Fruit fly (Drosophila melanogaster) whole organism, embryonic: Measurements from ENCODE around the gene Rai1.

Source experiments
- ATbp ChIP-seq: fragments of 200-800 bp; sonication (Bioruptor generic); optimal IDR thresholded peaks from 2 replicates; lab custom pipeline; 2017; ENCODE audit warnings: missing biosample characterization, mild to moderate bottlenecking, missing genetic modification characterization, missing genetic modification reagents
- Antp ChIP-seq: fragments of 200-800 bp; sonication (Bioruptor generic); optimal IDR thresholded peaks from 3 replicates; lab custom pipeline; 2016; ENCODE audit warnings: missing biosample characterization, missing genetic modification characterization
- Atf-2 ChIP-seq: fragments of 200-800 bp; sonication (Bioruptor generic); optimal IDR thresholded peaks from 2 replicates; lab custom pipeline; 2016; ENCODE audit warnings: missing biosample characterization, missing genetic modification characterization
- Atf6 ChIP-seq: fragments of 200-800 bp; sonication (Bioruptor generic); IDR thresholded peaks from 2 replicates; pipeline ENCODE4 v1.3.6; 2022; ENCODE audit warnings: missing biosample characterization, missing genetic modification characterization
- CG10462 ChIP-seq: fragments of 200-800 bp; sonication (Bioruptor generic); optimal IDR thresholded peaks from 2 replicates; lab custom pipeline; 2016; ENCODE audit warnings: missing biosample characterization, missing genetic modification characterization
- CG10543 ChIP-seq: fragments of 200-800 bp; sonication (Bioruptor generic); optimal IDR thresholded peaks from 3 replicates; lab custom pipeline; 2017; ENCODE audit warnings: missing biosample characterization, mild to moderate bottlenecking, missing genetic modification characterization, moderate library complexity
- CG13894 ChIP-seq: fragments of 200-800 bp; sonication (Bioruptor generic); optimal IDR thresholded peaks from 3 replicates; lab custom pipeline; 2018; ENCODE audit warnings: missing biosample characterization, mild to moderate bottlenecking, missing genetic modification characterization, moderate library complexity
- CG15514 ChIP-seq: fragments of 200-800 bp; sonication (Bioruptor generic); optimal IDR thresholded peaks from 3 replicates; lab custom pipeline; 2017; ENCODE audit warnings: missing biosample characterization, missing genetic modification characterization, mild to moderate bottlenecking, moderate library complexity, missing genetic modification reagents
- CG1602 ChIP-seq: fragments of 200-800 bp; sonication (Bioruptor generic); optimal IDR thresholded peaks from 3 replicates; lab custom pipeline; 2016; ENCODE audit warnings: missing biosample characterization, missing genetic modification characterization
- CG1603 ChIP-seq: fragments of 200-800 bp; sonication (Bioruptor generic); optimal IDR thresholded peaks from 2 replicates; lab custom pipeline; 2019; ENCODE audit warnings: missing biosample characterization, mild to moderate bottlenecking, missing genetic modification characterization, moderate library complexity
- CG17328 ChIP-seq: fragments of 200-800 bp; sonication (Bioruptor generic); IDR thresholded peaks from 2 replicates; pipeline ENCODE4 v1.3.6; 2022; ENCODE audit warnings: missing biosample characterization, missing genetic modification characterization
- CG18599 ChIP-seq: fragments of 200-800 bp; sonication (Bioruptor generic); optimal IDR thresholded peaks from 3 replicates; lab custom pipeline; 2017; ENCODE audit warnings: missing biosample characterization, missing genetic modification characterization, mild to moderate bottlenecking, moderate library complexity, missing genetic modification reagents
- CG2116 ChIP-seq: fragments of 200-800 bp; sonication (Bioruptor generic); optimal IDR thresholded peaks from 3 replicates; lab custom pipeline; 2018; ENCODE audit warnings: missing biosample characterization, mild to moderate bottlenecking, missing genetic modification characterization
- CG2678 ChIP-seq: fragments of 200-800 bp; sonication (Bioruptor generic); optimal IDR thresholded peaks from 3 replicates; lab custom pipeline; 2019; ENCODE audit warnings: missing biosample characterization, mild to moderate bottlenecking, missing genetic modification characterization, moderate library complexity
- CG2875 ChIP-seq: fragments of 200-800 bp; sonication (Bioruptor generic); optimal IDR thresholded peaks from 2 replicates; lab custom pipeline; 2017; ENCODE audit warnings: missing biosample characterization, mild to moderate bottlenecking, missing genetic modification characterization, missing genetic modification reagents
- CG34224 ChIP-seq: fragments of 200-800 bp; sonication (Bioruptor generic); IDR thresholded peaks from 3 replicates; pipeline ENCODE4 v1.3.6; 2022; ENCODE audit warnings: missing biosample characterization, missing genetic modification characterization; ENCODE audit not compliant: partially characterized antibody
- CG34422 ChIP-seq: fragments of 200-800 bp; sonication (Bioruptor generic); IDR thresholded peaks from 3 replicates; pipeline ENCODE4 v1.3.6; 2022; ENCODE audit warnings: missing biosample characterization, missing genetic modification characterization
- CG7839 ChIP-seq: fragments of 200-800 bp; sonication (Bioruptor generic); optimal IDR thresholded peaks from 3 replicates; lab custom pipeline; 2018; ENCODE audit warnings: missing biosample characterization, mild to moderate bottlenecking, missing genetic modification characterization, moderate library complexity
- CG8388 ChIP-seq: fragments of 200-800 bp; sonication (Bioruptor generic); optimal IDR thresholded peaks from 2 replicates; lab custom pipeline; 2019; ENCODE audit warnings: missing biosample characterization, mild to moderate bottlenecking, missing genetic modification characterization, moderate library complexity
- CG9215 ChIP-seq: fragments of 200-800 bp; sonication (Bioruptor generic); IDR thresholded peaks from 2 replicates; pipeline ENCODE4 v1.3.6; 2022; ENCODE audit warnings: missing biosample characterization, missing genetic modification characterization
- CG9876 ChIP-seq: fragments of 200-800 bp; sonication (Bioruptor generic); optimal IDR thresholded peaks from 2 replicates; lab custom pipeline; 2016; ENCODE audit warnings: missing biosample characterization, missing genetic modification characterization
- Dad ChIP-seq: fragments of 200-800 bp; sonication (Bioruptor generic); optimal IDR thresholded peaks from 3 replicates; lab custom pipeline; 2016; ENCODE audit warnings: missing biosample characterization, missing genetic modification characterization
- Dbx ChIP-seq: fragments of 200-800 bp; sonication (Bioruptor generic); IDR thresholded peaks from 3 replicates; pipeline ENCODE4 v1.3.6; 2022; ENCODE audit warnings: missing biosample characterization, missing genetic modification characterization
- Deaf1 ChIP-seq: fragments of 200-800 bp; optimal IDR thresholded peaks from 3 replicates; lab custom pipeline; 2019; ENCODE audit warnings: missing biosample characterization, mild to moderate bottlenecking, missing genetic modification characterization, moderate library complexity
- Drgx ChIP-seq: fragments of 200-800 bp; sonication (Bioruptor generic); IDR thresholded peaks from 2 replicates; pipeline ENCODE4 v1.3.6; 2022; ENCODE audit warnings: missing biosample characterization, missing genetic modification characterization
- Ets65A ChIP-seq: fragments of 200-800 bp; sonication (Bioruptor generic); peaks from one replicate; lab custom pipeline; 2016; ENCODE audit warnings: missing biosample characterization, missing genetic modification characterization
- HmgD ChIP-seq: fragments of 200-800 bp; sonication (Bioruptor generic); optimal IDR thresholded peaks from 3 replicates; lab custom pipeline; 2016; ENCODE audit warnings: missing biosample characterization, missing genetic modification characterization
- Hmr ChIP-seq: fragments of 200-800 bp; sonication (Bioruptor generic); optimal IDR thresholded peaks from 3 replicates; lab custom pipeline; 2017; ENCODE audit warnings: mild to moderate bottlenecking, missing biosample characterization, missing genetic modification reagents, missing genetic modification characterization
- Hr51 ChIP-seq, 2 experiments: fragments of 200-800 bp; sonication (Bioruptor generic); optimal IDR thresholded peaks; 2 replicates in 1 of 2; 3 replicates in 1 of 2; lab custom pipeline; 2016 to 2018; ENCODE audit warnings: missing biosample characterization in 2 of 2, missing genetic modification characterization in 2 of 2, mild to moderate bottlenecking in 1 of 2, moderate library complexity in 1 of 2
- Hsf ChIP-seq: fragments of 200-800 bp; sonication (Bioruptor generic); optimal IDR thresholded peaks from 3 replicates; lab custom pipeline; 2016; ENCODE audit warnings: missing biosample characterization, missing genetic modification characterization
- Myb ChIP-seq: fragments of 200-800 bp; sonication (Bioruptor generic); optimal IDR thresholded peaks from 2 replicates; lab custom pipeline; 2016; ENCODE audit warnings: missing biosample characterization, missing genetic modification characterization
- NFAT ChIP-seq: fragments of 200-800 bp; sonication (Bioruptor generic); IDR thresholded peaks from 2 replicates; pipeline ENCODE4 v1.3.6; 2022; ENCODE audit warnings: missing biosample characterization, missing genetic modification characterization
- NK7.1 ChIP-seq: fragments of 200-800 bp; sonication (Bioruptor generic); optimal IDR thresholded peaks from 3 replicates; lab custom pipeline; 2016; ENCODE audit warnings: missing biosample characterization, missing genetic modification characterization
- Oli ChIP-seq: fragments of 200-800 bp; sonication (Bioruptor generic); optimal IDR thresholded peaks from 2 replicates; lab custom pipeline; 2018; ENCODE audit warnings: missing biosample characterization, mild to moderate bottlenecking, missing genetic modification characterization, moderate library complexity
- Rx ChIP-seq: fragments of 200-800 bp; sonication (Bioruptor generic); IDR thresholded peaks from 2 replicates; pipeline ENCODE4 v1.3.6; 2022; ENCODE audit warnings: missing biosample characterization, missing genetic modification characterization
- Side ChIP-seq: fragments of 200-800 bp; sonication (Bioruptor generic); optimal IDR thresholded peaks from 2 replicates; lab custom pipeline; 2016; ENCODE audit warnings: missing biosample characterization, missing genetic modification characterization
- al ChIP-seq: fragments of 200-800 bp; sonication (Bioruptor generic); IDR thresholded peaks from 2 replicates; pipeline ENCODE4 v1.3.6; 2022; ENCODE audit warnings: missing biosample characterization, missing genetic modification characterization
- eyg ChIP-seq: fragments of 200-800 bp; sonication (Bioruptor generic); optimal IDR thresholded peaks from 3 replicates; lab custom pipeline; 2016; ENCODE audit warnings: missing biosample characterization, missing genetic modification characterization
- gem ChIP-seq: fragments of 200-800 bp; sonication (Bioruptor generic); optimal IDR thresholded peaks from 2 replicates; lab custom pipeline; 2019; ENCODE audit warnings: missing biosample characterization, mild to moderate bottlenecking, missing genetic modification characterization, moderate library complexity
- gro ChIP-seq: fragments of 200-800 bp; sonication (Bioruptor generic); optimal IDR thresholded peaks from 2 replicates; lab custom pipeline; 2016; ENCODE audit warnings: missing biosample characterization, missing genetic modification characterization
- her ChIP-seq: fragments of 200-800 bp; sonication (Bioruptor generic); optimal IDR thresholded peaks from 2 replicates; lab custom pipeline; 2016; ENCODE audit warnings: missing biosample characterization, missing genetic modification characterization
- kni ChIP-seq: fragments of 200-800 bp; sonication (Bioruptor generic); optimal IDR thresholded peaks from 3 replicates; lab custom pipeline; 2017; ENCODE audit warnings: mild to moderate bottlenecking, missing biosample characterization, missing genetic modification reagents, missing genetic modification characterization
- lilli ChIP-seq: fragments of 200-800 bp; sonication (Bioruptor generic); optimal IDR thresholded peaks from 3 replicates; lab custom pipeline; 2016; ENCODE audit warnings: missing biosample characterization, missing genetic modification characterization
- otp ChIP-seq: fragments of 200-800 bp; sonication (Bioruptor generic); IDR thresholded peaks from 3 replicates; pipeline ENCODE4, ENCODE4 v1.3.6; 2022; ENCODE audit warnings: missing biosample characterization, missing genetic modification characterization
- peb ChIP-seq: fragments of 200-800 bp; sonication (Bioruptor generic); IDR thresholded peaks from 2 replicates; pipeline ENCODE4 v1.3.6; 2022; ENCODE audit warnings: missing biosample characterization, missing genetic modification characterization
- prd ChIP-seq, 3 experiments: fragments of >200 bp in 2 of 3; fragments of 200-800 bp in 1 of 3; sonication (Bioruptor generic) in 1 of 3; optimal IDR thresholded peaks in 2 of 3; IDR thresholded peaks in 1 of 3; 2 replicates in 2 of 3; 3 replicates in 1 of 3; pipeline versions ENCODE4 v1.3.6 to Lab custom; 2017 to 2022; ENCODE audit warnings: missing biosample characterization in 1 of 3, missing genetic modification characterization in 1 of 3
- scrt ChIP-seq: fragments of 200-800 bp; sonication (Bioruptor generic); optimal IDR thresholded peaks from 2 replicates; lab custom pipeline; 2018; ENCODE audit warnings: missing biosample characterization, mild to moderate bottlenecking, missing genetic modification characterization, moderate library complexity
- sima ChIP-seq: fragments of 200-800 bp; sonication (Bioruptor generic); optimal IDR thresholded peaks from 2 replicates; lab custom pipeline; 2016; ENCODE audit warnings: missing biosample characterization, missing genetic modification characterization
- tll ChIP-seq, 2 experiments: fragments of 200-800 bp in 1 of 2; fragments of >200 bp in 1 of 2; sonication (Bioruptor generic) in 1 of 2; optimal IDR thresholded peaks; 2 replicates each; lab custom pipeline; 2017 to 2019; ENCODE audit warnings: missing biosample characterization in 2 of 2, missing genetic modification characterization in 2 of 2, mild to moderate bottlenecking in 1 of 2, moderate library complexity in 1 of 2

Gene Rai1

DNA sequence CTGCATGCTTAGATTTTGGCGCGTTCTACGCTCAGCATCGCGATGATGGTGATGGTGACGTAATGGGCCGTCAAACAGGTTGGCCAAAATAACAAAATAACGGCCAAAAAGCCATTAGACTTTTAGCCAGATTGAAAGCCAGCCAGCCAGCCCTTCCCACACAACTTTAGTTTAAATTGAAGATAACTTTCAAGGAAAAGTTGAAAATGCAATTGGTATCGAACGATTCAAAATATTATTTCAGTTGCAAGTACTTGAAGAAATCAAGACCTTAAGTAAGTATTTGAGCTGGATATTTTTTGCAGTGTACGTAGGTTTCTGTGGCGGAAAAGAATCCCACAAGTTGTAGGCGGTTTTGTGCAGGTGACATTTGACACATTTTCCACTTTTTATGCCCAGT, 22.1 kb downstream of the Rai1 start (continued):
- TF ChIP-seq al (GFP tag; lab: Robert Waterston, UW) (peak; percentile 30; the same call in 1 of the 2 replicates), scrt (peak; percentile 16), Rx (GFP tag; lab: Robert Waterston, UW) (peak; percentile 32; the same call in 1 of the 2 replicates), tll (GFP tag; optimal IDR thresholded peaks at IDR 0.05; lab: Kevin White, UChicago) (no peak), HmgD (GFP tag; lab: Kevin White, UChicago) (no peak), CG34224 (GFP tag; lab: Robert Waterston, UW) (no peak), CG1603 (tag; lab: Kevin White, UChicago) (peak; percentile 16), Antp (peak; percentile 30), NFAT (no peak), CG10462 (GFP tag; lab: Kevin White, UChicago) (no peak), Dad (peak; percentile 24), CG8388 (GFP tag; lab: Kevin White, UChicago) (no peak), CG2678 (peak; percentile 54), CG18599 (GFP tag; lab: Kevin White, UChicago) (peak; percentile 42), sima (GFP tag; lab: Kevin White, UChicago) (no peak), CG9876 (GFP tag; lab: Kevin White, UChicago) (no peak), CG9215 (peak; percentile 21; the same call in 1 of the 2 replicates), Myb (GFP tag; lab: Kevin White, UChicago) (peak; percentile 22), Oli (tag; lab: Kevin White, UChicago) (peak; percentile 8), NK7.1 (GFP tag; lab: Kevin White, UChicago) (no peak), prd (optimal IDR thresholded peaks at IDR 0.05; lab: Kevin White, UChicago) (no peak), prd (GFP tag; IDR thresholded peaks at IDR 0.05; lab: Robert Waterston, UW) (0 out of 3 replicates have a peak, but pooled peaks have one; percentile 16), CG1602 (peak; percentile 0), Side (peak; percentile 24), eyg (GFP tag; lab: Kevin White, UChicago) (peak; percentile 42), Hsf (peak; percentile 0), CG7839 (tag; lab: Kevin White, UChicago) (peak; percentile 37), her (GFP tag; lab: Kevin White, UChicago) (peak; percentile 13), CG10543 (GFP tag; lab: Kevin White, UChicago) (no peak), CG15514 (peak; percentile 34), Ets65A (GFP tag; lab: Kevin White, UChicago) (peak; percentile 90), otp (GFP tag; lab: Robert Waterston, UW) (0 out of 3 replicates have a peak, but pooled peaks have one; percentile 33), Atf6 (GFP tag; lab: Robert Waterston, UW) (peak; percentile 59), Hr51 (GFP tag; optimal IDR thresholded peaks at IDR 0.05; lab: Kevin White, UChicago) (peak; percentile 21 to 45), lilli (peak; percentile 38), Atf-2 (GFP tag; lab: Kevin White, UChicago) (peak; percentile 8), peb (GFP tag; lab: Robert Waterston, UW) (no peak), Drgx (0 out of 2 replicates have a peak, but pooled peaks have one; percentile 25), CG2116 (GFP tag; lab: Kevin White, UChicago) (peak; percentile 6), CG2875 (GFP tag; lab: Kevin White, UChicago) (no peak), Dbx (GFP tag; lab: Robert Waterston, UW) (0 out of 3 replicates have a peak, but pooled peaks have one; percentile 47), Hmr (GFP tag; lab: Kevin White, UChicago) (peak; percentile 15), kni (no peak), ATbp (GFP tag; lab: Kevin White, UChicago) (no peak), CG34422 (GFP tag; lab: Robert Waterston, UW) (peak; percentile 40; the same call in 1 of the 3 replicates), CG13894 (tag; lab: Kevin White, UChicago) (peak; percentile 15), gem (peak; percentile 51), Deaf1 (no peak), CG17328 (GFP tag; lab: Robert Waterston, UW) (0 out of 2 replicates have a peak, but pooled peaks have one; percentile 23), gro (peak; percentile 65)
